Worm (Caenorhabditis elegans) whole organism, L4 larva: ENCODE data around the gene W02A2.8.

Experiments
- F10B5.3 ChIP-seq: sonication (generic microtip); optimal IDR thresholded peaks from 2 replicates; lab custom pipeline; 2016; ENCODE audit warnings: mild to moderate bottlenecking, missing genetic modification characterization, missing compliant biosample characterization
- R02D3.7 ChIP-seq: fragments of 150-350 bp; sonication (generic microtip); optimal IDR thresholded peaks from 3 replicates; lab custom pipeline; 2014; ENCODE audit warnings: missing biosample characterization, missing genetic modification characterization
- T26A8.4 ChIP-seq: fragments of 200-800 bp; sonication (Bioruptor generic); IDR thresholded peaks from 2 replicates; pipeline ENCODE4 v1.3.6; 2022; ENCODE audit warnings: missing genetic modification characterization, missing compliant biosample characterization
- ZK546.5 ChIP-seq, 2 experiments: sonication (generic microtip); optimal IDR thresholded peaks; 2 replicates each; lab custom pipeline; 2017; ENCODE audit warnings: missing biosample characterization in 2 of 2, missing genetic modification characterization in 2 of 2
- aha-1 ChIP-seq: fragments of 150-350 bp; peaks from one replicate; lab custom pipeline; 2014; ENCODE audit warnings: missing biosample characterization, missing genetic modification characterization
- ceh-44 ChIP-seq: fragments of 200-800 bp; sonication (Bioruptor generic); IDR thresholded peaks from 2 replicates; pipeline ENCODE4 v1.3.6; 2022; ENCODE audit warnings: missing genetic modification reagents, missing genetic modification characterization, missing compliant biosample characterization
- ceh-62 ChIP-seq: sonication (generic microtip); optimal IDR thresholded peaks from 2 replicates; lab custom pipeline; 2017; ENCODE audit warnings: missing biosample characterization, missing genetic modification characterization
- ces-1 ChIP-seq: fragments of 150-350 bp; sonication (generic microtip); optimal IDR thresholded peaks from 4 replicates; lab custom pipeline; 2014; ENCODE audit warnings: missing biosample characterization, missing genetic modification reagents, missing genetic modification characterization
- cey-2 ChIP-seq: sonication (generic microtip); optimal IDR thresholded peaks from 3 replicates; lab custom pipeline; 2017; ENCODE audit warnings: missing genetic modification characterization, mild to moderate bottlenecking, missing compliant biosample characterization, antibody characterized with exemption, borderline replicate concordance; ENCODE audit not compliant: insufficient read depth
- ctbp-1 ChIP-seq: fragments of 200-800 bp; sonication (Bioruptor generic); IDR thresholded peaks from 2 replicates; pipeline ENCODE4 v1.3.6; 2022; ENCODE audit warnings: missing genetic modification reagents, missing genetic modification characterization, missing compliant biosample characterization
- dpl-1 ChIP-seq: fragments of 150-350 bp; optimal IDR thresholded peaks from 2 replicates; lab custom pipeline; 2014; ENCODE audit warnings: missing biosample characterization, missing genetic modification reagents, missing genetic modification characterization
- duxl-1 ChIP-seq: sonication (generic microtip); optimal IDR thresholded peaks from 2 replicates; lab custom pipeline; 2016; ENCODE audit warnings: mild to moderate bottlenecking, missing genetic modification characterization, moderate library complexity, missing compliant biosample characterization; ENCODE audit not compliant: poor library complexity
- dve-1 ChIP-seq: sonication (generic microtip); optimal IDR thresholded peaks from 2 replicates; lab custom pipeline; 2017; ENCODE audit warnings: antibody characterized with exemption, mild to moderate bottlenecking, missing genetic modification characterization, missing compliant biosample characterization; ENCODE audit not compliant: insufficient read depth
- egl-43 ChIP-seq: fragments of 200-800 bp; sonication (Bioruptor generic); IDR thresholded peaks from 2 replicates; pipeline ENCODE4 v1.3.6; 2022; ENCODE audit warnings: missing genetic modification reagents, missing genetic modification characterization, missing compliant biosample characterization
- gei-8 ChIP-seq: fragments of 200-800 bp; sonication (Bioruptor generic); optimal IDR thresholded peaks from 2 replicates; lab custom pipeline; 2018; ENCODE audit warnings: mild to moderate bottlenecking, missing genetic modification characterization, missing compliant biosample characterization
- hlh-11 ChIP-seq: fragments of 200-800 bp; sonication (Bioruptor generic); optimal IDR thresholded peaks from 2 replicates; lab custom pipeline; 2018; ENCODE audit warnings: mild to moderate bottlenecking, missing genetic modification characterization, missing compliant biosample characterization
- hlh-30 ChIP-seq: sonication (generic microtip); optimal IDR thresholded peaks from 2 replicates; lab custom pipeline; 2017; ENCODE audit warnings: antibody characterized with exemption, mild to moderate bottlenecking, missing genetic modification characterization, missing compliant biosample characterization; ENCODE audit not compliant: insufficient read depth
- hmg-1.1 ChIP-seq: fragments of 200-800 bp; sonication (Bioruptor generic); IDR thresholded peaks from 2 replicates; pipeline ENCODE4 v1.3.6; 2022; ENCODE audit warnings: missing genetic modification reagents, missing genetic modification characterization, missing compliant biosample characterization
- lim-7 ChIP-seq: fragments of 200-800 bp; sonication (Bioruptor generic); IDR thresholded peaks from 2 replicates; pipeline ENCODE4 v1.3.6; 2022; ENCODE audit warnings: missing genetic modification characterization, missing compliant biosample characterization
- lin-13 ChIP-seq: fragments of 150-350 bp; optimal IDR thresholded peaks from 2 replicates; lab custom pipeline; 2014; ENCODE audit warnings: missing biosample characterization, missing genetic modification reagents, missing genetic modification characterization
- lin-38 ChIP-seq: fragments of 200-800 bp; sonication (Bioruptor generic); IDR thresholded peaks from 2 replicates; pipeline ENCODE4 v1.3.6; 2022; ENCODE audit warnings: missing genetic modification reagents, missing genetic modification characterization, missing compliant biosample characterization
- lin-39 ChIP-seq: fragments of 150-350 bp; optimal IDR thresholded peaks from 2 replicates; lab custom pipeline; 2014; ENCODE audit warnings: missing biosample characterization, missing genetic modification reagents, missing genetic modification characterization
- mdt-29 ChIP-seq: fragments of 200-800 bp; sonication (Bioruptor generic); IDR thresholded peaks from 2 replicates; pipeline ENCODE4 v1.3.6; 2022; ENCODE audit warnings: missing genetic modification reagents, missing genetic modification characterization, missing compliant biosample characterization
- mes-2 ChIP-seq: sonication (generic microtip); optimal IDR thresholded peaks from 2 replicates; lab custom pipeline; 2016; ENCODE audit warnings: missing genotype, mild to moderate bottlenecking, missing genetic modification characterization, missing compliant biosample characterization; ENCODE audit not compliant: poor library complexity, severe bottlenecking
- mxl-3 ChIP-seq: fragments of 200-800 bp; sonication (Bioruptor generic); optimal IDR thresholded peaks from 2 replicates; lab custom pipeline; 2018; ENCODE audit warnings: mild to moderate bottlenecking, missing genetic modification characterization, missing compliant biosample characterization
- nhr-102 ChIP-seq: sonication (generic microtip); optimal IDR thresholded peaks from 2 replicates; lab custom pipeline; 2016; ENCODE audit warnings: mild to moderate bottlenecking, missing genetic modification characterization, moderate library complexity, missing compliant biosample characterization
- nhr-111 ChIP-seq: fragments of 200-800 bp; sonication (Bioruptor generic); optimal IDR thresholded peaks from 2 replicates; lab custom pipeline; 2018; ENCODE audit warnings: mild to moderate bottlenecking, missing genetic modification characterization, missing compliant biosample characterization
- nhr-41 ChIP-seq: fragments of 200-800 bp; sonication (Bioruptor generic); IDR thresholded peaks from 2 replicates; pipeline ENCODE4 v1.3.6; 2022; ENCODE audit warnings: missing genetic modification reagents, missing genetic modification characterization, missing compliant biosample characterization
- nhr-42 ChIP-seq: fragments of 200-800 bp; sonication (Bioruptor generic); IDR thresholded peaks from 2 replicates; pipeline ENCODE4 v1.3.6; 2022; ENCODE audit warnings: missing genetic modification characterization, missing compliant biosample characterization
- nhr-6 ChIP-seq: fragments of 150-350 bp; optimal IDR thresholded peaks from 2 replicates; lab custom pipeline; 2014; ENCODE audit warnings: missing biosample characterization, missing genetic modification characterization
- nhr-77 ChIP-seq: fragments of 150-350 bp; optimal IDR thresholded peaks from 2 replicates; lab custom pipeline; 2014; ENCODE audit warnings: missing biosample characterization, missing genetic modification characterization
- pqm-1 ChIP-seq: sonication (generic microtip); optimal IDR thresholded peaks from 2 replicates; lab custom pipeline; 2017; ENCODE audit warnings: missing biosample characterization, missing genetic modification characterization
- saeg-2 ChIP-seq: fragments of 200-800 bp; sonication (Bioruptor generic); IDR thresholded peaks from 2 replicates; pipeline ENCODE4 v1.3.6; 2022; ENCODE audit warnings: missing genetic modification reagents, missing genetic modification characterization, missing compliant biosample characterization
- sdz-12 ChIP-seq: fragments of 200-800 bp; sonication (Bioruptor generic); optimal IDR thresholded peaks from 2 replicates; lab custom pipeline; 2018; ENCODE audit warnings: mild to moderate bottlenecking, missing genetic modification characterization, missing compliant biosample characterization
- set-16 ChIP-seq: fragments of 200-800 bp; sonication (Bioruptor generic); IDR thresholded peaks from 2 replicates; pipeline ENCODE4 v1.3.6; 2022; ENCODE audit warnings: missing genetic modification reagents, missing genetic modification characterization, missing compliant biosample characterization
- snpc-1.2 ChIP-seq: fragments of 200-800 bp; sonication (Bioruptor generic); IDR thresholded peaks from 2 replicates; pipeline ENCODE4 v1.3.6; 2022; ENCODE audit warnings: missing genetic modification reagents, missing genetic modification characterization, missing compliant biosample characterization
- tra-1 ChIP-seq: fragments of 200-800 bp; sonication (Bioruptor generic); IDR thresholded peaks from 2 replicates; pipeline ENCODE4 v1.3.6; 2022; ENCODE audit warnings: missing genetic modification reagents, missing genetic modification characterization, missing compliant biosample characterization
- unc-130 ChIP-seq: sonication (generic microtip); optimal IDR thresholded peaks from 2 replicates; lab custom pipeline; 2016; ENCODE audit warnings: missing genetic modification reagents, missing genetic modification characterization, missing compliant biosample characterization
- unc-62 ChIP-seq, 3 experiments: fragments of 150-350 bp in 1 of 3; sonication (generic microtip); optimal IDR thresholded peaks in 2 of 3; peaks in 1 of 3; 1 replicate in 1 of 3; 2 replicates in 2 of 3; lab custom pipeline; 2014 to 2017; ENCODE audit warnings: missing biosample characterization in 3 of 3, missing genetic modification characterization in 3 of 3, missing genetic modification reagents in 3 of 3, missing genotype in 1 of 3
- zip-11 ChIP-seq: fragments of 200-800 bp; sonication (Bioruptor generic); IDR thresholded peaks from 2 replicates; pipeline ENCODE4 v1.3.6; 2022; ENCODE audit warnings: missing genetic modification characterization, missing compliant biosample characterization
- ztf-7 ChIP-seq: fragments of 150-350 bp; optimal IDR thresholded peaks from 2 replicates; lab custom pipeline; 2014; ENCODE audit warnings: missing biosample characterization, missing genetic modification characterization

The W02A2.8 gene

DNA sequence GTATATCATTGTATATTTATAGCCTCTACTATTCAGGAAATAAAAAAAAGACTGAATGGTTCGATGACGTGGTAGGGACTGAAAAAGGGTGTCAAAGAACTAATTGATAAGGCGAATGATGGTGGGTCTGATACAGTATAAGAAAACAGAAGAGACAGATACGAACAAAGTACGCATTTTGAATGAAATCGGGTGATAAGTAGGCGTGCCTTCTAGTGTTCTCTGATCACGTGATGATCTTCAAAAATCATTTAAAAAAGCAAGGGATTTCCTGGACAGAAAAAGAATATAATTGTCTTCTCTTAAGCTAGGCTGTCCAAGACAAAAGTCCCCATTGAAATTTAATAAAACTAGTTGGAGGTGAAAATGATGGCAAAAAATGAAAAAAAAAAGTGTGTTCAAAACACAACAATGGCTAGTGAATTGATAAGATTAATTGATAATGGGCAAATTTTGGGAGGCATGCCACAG lies 34.9 kb upstream of the W02A2.8 start (continued):
- peak; percentile 52 for TF ChIP-seq dve-1 (tag; lab: Kevin White, UChicago)
- no peak for TF ChIP-seq zip-11
- TF ChIP-seq sdz-12, result no peak
- peak; percentile 1 for TF ChIP-seq cey-2
- TF ChIP-seq gei-8 (GFP tag; lab: Kevin White, UChicago), result peak; percentile 46
- TF ChIP-seq ceh-62 (tag; lab: Kevin White, UChicago), result no peak
- no peak for TF ChIP-seq dpl-1 (GFP tag; lab: Kevin White, UChicago)
- peak in 1 of 2 experiments; percentile 83 for TF ChIP-seq unc-62 (GFP tag; optimal IDR thresholded peaks at IDR 0.05 in 1 of 2; lab: Kevin White, UChicago)
- no peak for TF ChIP-seq unc-62 (tag; optimal IDR thresholded peaks at IDR 0.05; lab: Kevin White, UChicago)
- TF ChIP-seq F10B5.3 (tag; lab: Kevin White, UChicago), result no peak
- no peak; the same call in 1 of the 2 replicates for TF ChIP-seq tra-1
- TF ChIP-seq unc-130 (GFP tag; lab: Kevin White, UChicago), result no peak
- peak; percentile 7 for TF ChIP-seq mes-2
- TF ChIP-seq nhr-102, result peak; percentile 45
- peak; percentile 23 for TF ChIP-seq lin-13 (GFP tag; lab: Kevin White, UChicago)
- TF ChIP-seq duxl-1, result no peak
- no peak for TF ChIP-seq snpc-1.2 (GFP tag; lab: Robert Waterston, UW)
- TF ChIP-seq nhr-41 (GFP tag; lab: Robert Waterston, UW), result no peak
- TF ChIP-seq lin-38 (GFP tag; lab: Robert Waterston, UW), result no peak
- no peak for TF ChIP-seq lin-39
- TF ChIP-seq mxl-3, result peak; percentile 21
- TF ChIP-seq nhr-6 (tag; lab: Kevin White, UChicago), result peak; percentile 34
- TF ChIP-seq R02D3.7 (tag; lab: Kevin White, UChicago), result no peak
- no peak for TF ChIP-seq T26A8.4
- TF ChIP-seq ceh-44, result no peak
- TF ChIP-seq nhr-77, result peak; percentile 21
- TF ChIP-seq ztf-7 (tag; lab: Kevin White, UChicago), result peak; percentile 22
- TF ChIP-seq pqm-1 (tag; lab: Kevin White, UChicago), result peak; percentile 31

DNA sequence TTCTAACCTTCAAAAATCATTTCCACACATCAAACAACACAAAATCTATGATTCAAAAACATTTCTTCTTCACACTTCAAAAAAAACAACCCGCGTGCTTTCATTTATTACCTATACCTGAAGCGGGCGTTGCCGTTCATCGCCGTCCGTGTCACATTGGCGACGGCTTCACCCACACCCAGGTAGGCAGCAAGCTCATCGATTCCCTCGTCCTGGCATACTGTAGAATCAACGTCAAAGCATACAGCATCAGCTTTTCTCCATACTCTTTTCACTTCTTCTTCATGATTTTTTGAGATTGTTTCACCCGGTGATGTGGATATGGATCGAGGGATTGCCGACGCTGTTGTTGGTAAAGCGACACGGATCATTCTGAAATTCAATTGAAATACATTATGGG lies 33.8 kb upstream of the W02A2.8 start:
- TF ChIP-seq nhr-42 (GFP tag; lab: Robert Waterston, UW) (0 out of 2 replicates have a peak, but pooled peaks have one; percentile 33), ces-1 (GFP tag; lab: Kevin White, UChicago) (no peak), hlh-11 (tag; lab: Kevin White, UChicago) (no peak), T26A8.4 (peak; percentile 46), lim-7 (GFP tag; lab: Robert Waterston, UW) (0 out of 2 replicates have a peak, but pooled peaks have one; percentile 35), sdz-12 (peak; percentile 68), aha-1 (tag; lab: Kevin White, UChicago) (peak; percentile 25), hmg-1.1 (GFP tag; lab: Robert Waterston, UW) (no peak), egl-43 (0 out of 2 replicates have a peak, but pooled peaks have one; percentile 44), nhr-111 (GFP tag; lab: Kevin White, UChicago) (peak; percentile 13), set-16 (peak; percentile 26; the same call in 1 of the 2 replicates)
- TF ChIP-seq, all 104 proteins: peak for 8

DNA sequence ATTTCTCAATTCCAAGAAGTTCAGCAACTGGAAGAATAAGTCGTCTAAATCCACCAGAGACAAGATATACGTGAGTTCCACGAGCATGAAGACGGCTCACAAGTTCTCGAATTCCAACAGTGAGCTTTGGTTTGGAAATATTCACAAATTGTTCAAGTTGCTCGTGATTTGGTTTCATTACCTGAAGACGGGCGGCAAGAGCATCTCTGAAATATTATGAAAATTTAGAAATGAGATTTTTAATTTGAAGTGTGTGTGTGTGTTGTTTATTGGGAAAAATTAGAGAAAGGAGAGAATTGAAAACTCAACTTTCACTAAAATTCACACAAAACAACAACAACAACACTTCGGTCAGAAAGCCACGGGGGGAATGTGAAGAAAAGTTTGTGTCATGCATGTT lies 32.4 kb upstream of the W02A2.8 start:
- TF ChIP-seq gei-8 (GFP tag; lab: Kevin White, UChicago) (peak; percentile 35), hlh-30 (tag; lab: Kevin White, UChicago) (no peak), aha-1 (tag; lab: Kevin White, UChicago) (peak; percentile 84), saeg-2 (GFP tag; lab: Robert Waterston, UW) (no peak), nhr-41 (GFP tag; lab: Robert Waterston, UW) (no peak), ZK546.5 (tag; optimal IDR thresholded peaks at IDR 0.05; lab: Kevin White, UChicago) (no peak), unc-62 (GFP tag; optimal IDR thresholded peaks at IDR 0.05 in 1 of 2; lab: Kevin White, UChicago) (peak in 1 of 2 experiments; percentile 91), unc-62 (tag; optimal IDR thresholded peaks at IDR 0.05; lab: Kevin White, UChicago) (no peak), mdt-29 (GFP tag; lab: Robert Waterston, UW) (no peak), ctbp-1 (GFP tag; lab: Robert Waterston, UW) (0 out of 2 replicates have a peak, but pooled peaks have one; percentile 12)
